Worm (Caenorhabditis elegans): Measurements from ENCODE around the gene T26H5.10.

DNA sequence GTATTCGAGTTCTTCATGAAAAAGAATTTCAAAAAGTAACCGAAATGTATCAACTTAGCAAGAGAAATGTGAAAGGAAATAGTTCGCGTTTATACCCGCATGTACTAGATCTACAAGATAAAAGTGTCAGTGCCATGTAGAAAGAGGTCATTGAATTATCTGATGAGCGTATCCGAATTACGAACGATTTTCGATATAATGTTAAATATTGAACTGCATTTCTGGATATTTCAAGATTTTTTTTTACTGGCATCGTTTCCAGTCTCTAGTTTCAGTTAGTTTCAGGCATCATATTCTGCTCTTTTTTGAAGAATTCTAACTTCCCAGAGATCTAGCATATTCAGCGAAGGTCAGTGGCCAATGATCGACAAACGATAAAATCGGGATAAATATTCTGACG is 37.8 kb upstream of the T26H5.10 start, which contains the start of gene nhr-150:
- TF ChIP-seq ztf-6 (GFP tag; IDR thresholded peaks at IDR 0.05) = no peak
- no peak for TF ChIP-seq madf-6 (GFP tag; IDR thresholded peaks at IDR 0.05)
- TF ChIP-seq egl-44 (GFP tag; IDR thresholded peaks at IDR 0.05) = no peak
- no peak for TF ChIP-seq unc-62 (GFP tag; optimal IDR thresholded peaks at IDR 0.05)
- no peak for TF ChIP-seq F33H1.4 (GFP tag; IDR thresholded peaks at IDR 0.05)
- TF ChIP-seq F49E8.2 (tag; optimal IDR thresholded peaks at IDR 0.05; ENCODE audit: insufficient read depth) = no peak

Data from whole organism, young adult.